Comparison of ENCODE assay signal across 1 fruit fly cellular context in the genomic region with DNA sequence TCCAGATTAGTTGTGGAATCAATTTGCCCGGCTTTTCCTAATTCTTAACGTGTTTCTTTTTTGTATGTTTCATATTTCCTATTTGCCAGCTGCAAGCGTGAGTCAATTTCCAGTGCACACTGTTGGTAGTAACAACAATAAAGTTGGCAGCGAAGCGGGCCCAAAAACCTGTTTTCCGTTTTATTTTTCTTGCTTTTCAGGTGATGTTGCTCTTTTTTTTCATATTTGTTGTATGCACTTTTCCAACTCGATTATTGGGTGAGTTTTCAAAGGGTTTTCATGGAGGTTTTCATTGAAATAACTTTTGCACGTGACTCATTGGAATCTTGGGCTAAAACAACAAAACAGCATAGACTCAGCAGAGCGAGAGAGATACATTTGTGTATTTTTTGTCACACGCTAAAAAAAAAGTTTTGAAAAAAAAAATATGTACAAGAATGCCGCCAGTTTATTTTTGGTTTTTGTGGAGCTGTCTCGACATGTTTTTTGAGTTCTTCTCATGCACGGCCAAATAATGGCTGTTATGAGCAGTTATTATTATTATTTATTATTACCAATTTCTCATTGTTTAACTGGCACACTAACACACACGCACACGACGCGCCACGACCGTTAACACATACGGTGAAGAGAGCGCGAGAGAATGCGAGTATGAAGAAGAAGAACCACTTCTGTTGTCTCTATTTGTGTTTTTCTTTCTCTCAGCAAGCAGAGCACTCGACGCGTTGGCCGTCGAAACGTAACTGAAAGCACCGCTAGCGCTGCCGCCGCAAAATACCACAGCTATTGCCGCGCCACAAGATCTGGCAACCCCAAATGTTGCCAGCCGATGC.
TF ChIP-seq lines count a peak whose summit lies in the region.

Gene Fas2 (minus strand): TSS at position 748 of the 833 bp plus-strand sequence.

TF ChIP-seq in whole organism, embryonic, 481 proteins besides CTCF, POLR2A, EP300 and RAD21 (continued from another document and continues in another):
- TF ChIP-seq inv (GFP tag; IDR thresholded peaks at IDR 0.05; lab: Robert Waterston, UW; ENCODE audit: partially characterized antibody) (no peak), al (GFP tag; IDR thresholded peaks at IDR 0.05; lab: Robert Waterston, UW) (peak; percentile 46; the same call in 1 of the 2 replicates), CG12769 (tag; optimal IDR thresholded peaks at IDR 0.05; lab: Kevin White, UChicago) (peak; percentile 63), CG2120 (GFP tag; optimal IDR thresholded peaks at IDR 0.05; lab: Kevin White, UChicago) (peak; percentile 17), Adf1 (GFP tag; IDR thresholded peaks at IDR 0.05; lab: Robert Waterston, UW) (peak; percentile 70; the same call in 1 of the 2 replicates), Ssrp (tag; optimal IDR thresholded peaks at IDR 0.05; lab: Kevin White, UChicago) (no peak), Sox100B (GFP tag; optimal IDR thresholded peaks at IDR 0.05; lab: Kevin White, UChicago) (no peak), CG11560 (tag; IDR thresholded peaks at IDR 0.05; lab: Robert Waterston, UW) (no peak), D19B (GFP tag; optimal IDR thresholded peaks at IDR 0.05; lab: Kevin White, UChicago) (no peak), CG9876 (GFP tag; optimal IDR thresholded peaks at IDR 0.05; lab: Kevin White, UChicago) (no peak), Gsc (GFP tag; IDR thresholded peaks at IDR 0.05; lab: Robert Waterston, UW) (no peak), fd102C (GFP tag; optimal IDR thresholded peaks at IDR 0.05; lab: Kevin White, UChicago) (peak; percentile 4), lab (GFP tag; optimal IDR thresholded peaks at IDR 0.05; lab: Kevin White, UChicago) (peak; percentile 76), ewg (GFP tag; optimal IDR thresholded peaks at IDR 0.05; lab: Kevin White, UChicago) (peak; percentile 26), Pdp1 (GFP tag; optimal IDR thresholded peaks at IDR 0.05; lab: Kevin White, UChicago) (peak in 1 of 2 experiments; percentile 45), CG3995 (GFP tag; optimal IDR thresholded peaks at IDR 0.05; lab: Kevin White, UChicago) (no peak), ind (GFP tag; optimal IDR thresholded peaks at IDR 0.05; lab: Kevin White, UChicago) (no peak), klu (GFP tag; IDR thresholded peaks at IDR 0.05; lab: Robert Waterston, UW) (no peak), CG13775 (GFP tag; optimal IDR thresholded peaks at IDR 0.05; lab: Kevin White, UChicago) (no peak), CG43689 (GFP tag; IDR thresholded peaks at IDR 0.05; lab: Robert Waterston, UW) (no peak; the same call in 1 of the 2 replicates), bab2 (GFP tag; optimal IDR thresholded peaks at IDR 0.05; lab: Kevin White, UChicago) (no peak), CG7987 (GFP tag; optimal IDR thresholded peaks at IDR 0.05; lab: Kevin White, UChicago) (peak; percentile 42), MESR4 (GFP tag; optimal IDR thresholded peaks at IDR 0.05; lab: Kevin White, UChicago) (peak; percentile 13), Xbp1 (GFP tag; optimal IDR thresholded peaks at IDR 0.05; lab: Kevin White, UChicago) (no peak), BtbVII (GFP tag; optimal IDR thresholded peaks at IDR 0.05; lab: Kevin White, UChicago) (peak; percentile 63), CG15269 (tag; optimal IDR thresholded peaks at IDR 0.05; lab: Kevin White, UChicago) (peak; percentile 25), CG10959 (GFP tag; IDR thresholded peaks at IDR 0.05; lab: Robert Waterston, UW) (no peak), slp2 (GFP tag; optimal IDR thresholded peaks at IDR 0.05; lab: Kevin White, UChicago) (no peak), CG14441 (GFP tag; IDR thresholded peaks at IDR 0.05; lab: Robert Waterston, UW) (peak; percentile 55; the same call in 1 of the 2 replicates), B-H2 (GFP tag; optimal IDR thresholded peaks at IDR 0.05; lab: Kevin White, UChicago) (peak; percentile 50), Mad (GFP tag; optimal IDR thresholded peaks at IDR 0.05; lab: Kevin White, UChicago) (peak; percentile 25), Hmx (GFP tag; optimal IDR thresholded peaks at IDR 0.05; lab: Kevin White, UChicago) (no peak), CG12744 (GFP tag; optimal IDR thresholded peaks at IDR 0.05; lab: Kevin White, UChicago) (no peak), pzg (GFP tag; optimal IDR thresholded peaks at IDR 0.05; lab: Kevin White, UChicago) (peak; percentile 15), dpn (GFP tag; optimal IDR thresholded peaks at IDR 0.05; lab: Kevin White, UChicago) (peak in 1 of 2 experiments; percentile 47), CG3407 (GFP tag; optimal IDR thresholded peaks at IDR 0.05; lab: Kevin White, UChicago) (peak; percentile 31), ato (GFP tag; IDR thresholded peaks at IDR 0.05; lab: Robert Waterston, UW; ENCODE audit: partially characterized antibody) (no peak), sim (GFP tag; IDR thresholded peaks at IDR 0.05; lab: Robert Waterston, UW) (no peak), CG34376 (GFP tag; optimal IDR thresholded peaks at IDR 0.05; lab: Kevin White, UChicago) (peak; percentile 61), fu2 (GFP tag; optimal IDR thresholded peaks at IDR 0.05; lab: Kevin White, UChicago) (no peak), CG10462 (GFP tag; optimal IDR thresholded peaks at IDR 0.05; lab: Kevin White, UChicago) (no peak), CG11247 (GFP tag; IDR thresholded peaks at IDR 0.05; lab: Robert Waterston, UW) (0 out of 2 replicates have a peak, but pooled peaks have one; percentile 31), shn (GFP tag; optimal IDR thresholded peaks at IDR 0.05; lab: Kevin White, UChicago) (no peak), Dfd (GFP tag; optimal IDR thresholded peaks at IDR 0.05; lab: Kevin White, UChicago) (no peak), C15 (GFP tag; IDR thresholded peaks at IDR 0.05; lab: Robert Waterston, UW) (no peak), CG11504 (tag; optimal IDR thresholded peaks at IDR 0.05; lab: Kevin White, UChicago) (peak; percentile 100), Abd-B (GFP tag; optimal IDR thresholded peaks at IDR 0.05; lab: Kevin White, UChicago) (peak; percentile 8), Mes4 (GFP tag; optimal IDR thresholded peaks at IDR 0.05; lab: Kevin White, UChicago) (no peak), CG9932 (GFP tag; IDR thresholded peaks at IDR 0.05; lab: Robert Waterston, UW) (peak; percentile 54), CG12155 (GFP tag; optimal IDR thresholded peaks at IDR 0.05; lab: Kevin White, UChicago) (peak; percentile 23), CG9727 (GFP tag; optimal IDR thresholded peaks at IDR 0.05; lab: Kevin White, UChicago) (peak; percentile 12), CG8281 (tag; optimal IDR thresholded peaks at IDR 0.05; lab: Kevin White, UChicago) (no peak), CG30020 (tag; optimal IDR thresholded peaks at IDR 0.05; lab: Kevin White, UChicago) (no peak), Ravus (GFP tag; IDR thresholded peaks at IDR 0.05; lab: Robert Waterston, UW) (no peak), cato (GFP tag; optimal IDR thresholded peaks at IDR 0.05; lab: Kevin White, UChicago; ENCODE audit: borderline replicate concordance) (no peak), CG1647 (GFP tag; optimal IDR thresholded peaks at IDR 0.05; lab: Kevin White, UChicago) (peak; percentile 32), zf30C (GFP tag; optimal IDR thresholded peaks at IDR 0.05; lab: Kevin White, UChicago) (no peak), Trl (optimal IDR thresholded peaks at IDR 0.05; lab: Kevin White, UChicago) (peak; percentile 48 to 55), Trl (GFP tag; optimal IDR thresholded peaks at IDR 0.05; lab: Kevin White, UChicago) (peak; percentile 48), pfk (GFP tag; optimal IDR thresholded peaks at IDR 0.05; lab: Kevin White, UChicago) (peak; percentile 14), Spps (tag; optimal IDR thresholded peaks at IDR 0.05; lab: Kevin White, UChicago) (no peak), az2 (GFP tag; optimal IDR thresholded peaks at IDR 0.05; lab: Kevin White, UChicago) (no peak), CG4707 (GFP tag; optimal IDR thresholded peaks at IDR 0.05; lab: Kevin White, UChicago) (peak; percentile 50), CG4854 (GFP tag; optimal IDR thresholded peaks at IDR 0.05; lab: Kevin White, UChicago) (peak; percentile 16), hb (GFP tag; IDR thresholded peaks at IDR 0.05; lab: Robert Waterston, UW; ENCODE audit: partially characterized antibody) (peak; percentile 30; the same call in 1 of the 3 replicates), pros (GFP tag; optimal IDR thresholded peaks at IDR 0.05; lab: Kevin White, UChicago) (peak; percentile 13), Nf-YC (tag; optimal IDR thresholded peaks at IDR 0.05; lab: Kevin White, UChicago) (peak; percentile 15), CG4617 (GFP tag; optimal IDR thresholded peaks at IDR 0.05; lab: Kevin White, UChicago; ENCODE audit: borderline replicate concordance) (peak; percentile 17), Atf3 (GFP tag; optimal IDR thresholded peaks at IDR 0.05; lab: Kevin White, UChicago) (no peak), Hand (GFP tag; optimal IDR thresholded peaks at IDR 0.05; lab: Kevin White, UChicago) (peak; percentile 35), Usf (GFP tag; optimal IDR thresholded peaks at IDR 0.05; lab: Kevin White, UChicago) (no peak), CG4328 (GFP tag; optimal IDR thresholded peaks at IDR 0.05; lab: Kevin White, UChicago) (no peak), bsh (GFP tag; optimal IDR thresholded peaks at IDR 0.05; lab: Kevin White, UChicago) (peak; percentile 5 to 31), jigr1 (GFP tag; IDR thresholded peaks at IDR 0.05; lab: Robert Waterston, UW) (no peak), twi (tag; optimal IDR thresholded peaks at IDR 0.05; lab: Kevin White, UChicago) (no peak), h (optimal IDR thresholded peaks at IDR 0.05; lab: Kevin White, UChicago) (no peak), CG10147 (GFP tag; optimal IDR thresholded peaks at IDR 0.05; lab: Kevin White, UChicago) (no peak), CG1602 (GFP tag; optimal IDR thresholded peaks at IDR 0.05; lab: Kevin White, UChicago) (peak; percentile 23), Doc3 (GFP tag; IDR thresholded peaks at IDR 0.05; lab: Robert Waterston, UW; ENCODE audit: partially characterized antibody) (no peak), otp (GFP tag; IDR thresholded peaks at IDR 0.05; lab: Robert Waterston, UW) (0 out of 3 replicates have a peak, but pooled peaks have one; percentile 59), CG1792 (GFP tag; optimal IDR thresholded peaks at IDR 0.05; lab: Kevin White, UChicago) (no peak), CG18262 (tag; optimal IDR thresholded peaks at IDR 0.05; lab: Kevin White, UChicago) (no peak), Hmr (GFP tag; optimal IDR thresholded peaks at IDR 0.05; lab: Kevin White, UChicago) (peak; percentile 74), zen2 (GFP tag; IDR thresholded peaks at IDR 0.05; lab: Robert Waterston, UW; ENCODE audit: partially characterized antibody) (0 out of 3 replicates have a peak, but pooled peaks have one; percentile 9), CG6765 (GFP tag; optimal IDR thresholded peaks at IDR 0.05; lab: Kevin White, UChicago) (peak; percentile 72), CG9215 (GFP tag; IDR thresholded peaks at IDR 0.05; lab: Robert Waterston, UW) (no peak), CG13894 (tag; optimal IDR thresholded peaks at IDR 0.05; lab: Kevin White, UChicago) (peak; percentile 56), Bdp1 (GFP tag; optimal IDR thresholded peaks at IDR 0.05; lab: Kevin White, UChicago) (peak; percentile 17), CG12659 (GFP tag; optimal IDR thresholded peaks at IDR 0.05; lab: Kevin White, UChicago) (peak; percentile 24), Stat92E (GFP tag; optimal IDR thresholded peaks at IDR 0.05; lab: Kevin White, UChicago) (no peak), eve (GFP tag; optimal IDR thresholded peaks at IDR 0.05; lab: Kevin White, UChicago) (no peak), Meics (GFP tag; optimal IDR thresholded peaks at IDR 0.05; lab: Kevin White, UChicago) (peak; percentile 63), Vsx1 (GFP tag; optimal IDR thresholded peaks at IDR 0.05; lab: Kevin White, UChicago) (no peak), D (optimal IDR thresholded peaks at IDR 0.05; lab: Kevin White, UChicago) (no peak), D (GFP tag; optimal IDR thresholded peaks at IDR 0.05; lab: Kevin White, UChicago) (peak; percentile 26), nmo (GFP tag; optimal IDR thresholded peaks at IDR 0.05; lab: Kevin White, UChicago) (peak; percentile 7), amos (GFP tag; IDR thresholded peaks at IDR 0.05; lab: Robert Waterston, UW; ENCODE audit: partially characterized antibody) (peak; percentile 46; the same call in 1 of the 2 replicates), CG12071 (GFP tag; optimal IDR thresholded peaks at IDR 0.05; lab: Kevin White, UChicago) (peak; percentile 72), Mrtf (GFP tag; IDR thresholded peaks at IDR 0.05; lab: Robert Waterston, UW) (no peak), CG31365 (tag; optimal IDR thresholded peaks at IDR 0.05; lab: Kevin White, UChicago) (no peak), CG18619 (GFP tag; optimal IDR thresholded peaks at IDR 0.05; lab: Kevin White, UChicago) (peak; percentile 33), mirr (GFP tag; optimal IDR thresholded peaks at IDR 0.05; lab: Kevin White, UChicago) (peak; percentile 50), crp (GFP tag; optimal IDR thresholded peaks at IDR 0.05; lab: Kevin White, UChicago) (no peak), grn (GFP tag; optimal IDR thresholded peaks at IDR 0.05; lab: Kevin White, UChicago) (no peak), CG17186 (GFP tag; optimal IDR thresholded peaks at IDR 0.05; lab: Kevin White, UChicago) (no peak), CG2199 (GFP tag; IDR thresholded peaks at IDR 0.05; lab: Robert Waterston, UW) (peak; percentile 75), lbe (GFP tag; optimal IDR thresholded peaks at IDR 0.05; lab: Kevin White, UChicago) (peak; percentile 24), Med (GFP tag; lab: Kevin White, UChicago) (peak; percentile 94), B-H1 (GFP tag; IDR thresholded peaks at IDR 0.05; lab: Robert Waterston, UW) (peak; percentile 23; the same call in 1 of the 3 replicates), ATbp (GFP tag; optimal IDR thresholded peaks at IDR 0.05; lab: Kevin White, UChicago) (peak; percentile 27), BEAF-32 (GFP tag; optimal IDR thresholded peaks at IDR 0.05; lab: Kevin White, UChicago) (no peak), CG34224 (GFP tag; IDR thresholded peaks at IDR 0.05; lab: Robert Waterston, UW; ENCODE audit: partially characterized antibody) (no peak), gcm (GFP tag; optimal IDR thresholded peaks at IDR 0.05; lab: Kevin White, UChicago) (no peak), kay (GFP tag; optimal IDR thresholded peaks at IDR 0.05; lab: Kevin White, UChicago) (no peak), CG13123 (GFP tag; optimal IDR thresholded peaks at IDR 0.05; lab: Kevin White, UChicago) (no peak), Eip74EF (GFP tag; optimal IDR thresholded peaks at IDR 0.05; lab: Kevin White, UChicago) (no peak), bbx (GFP tag; IDR thresholded peaks at IDR 0.05; lab: Robert Waterston, UW; ENCODE audit: partially characterized antibody) (peak; percentile 57; the same call in 1 of the 2 replicates), Antp (GFP tag; optimal IDR thresholded peaks at IDR 0.05; lab: Kevin White, UChicago) (peak; percentile 37), Poxn (GFP tag; IDR thresholded peaks at IDR 0.05; lab: Robert Waterston, UW) (no peak), Fer3 (tag; optimal IDR thresholded peaks at IDR 0.05; lab: Kevin White, UChicago) (peak; percentile 44)
